Fruit fly (Drosophila melanogaster) whole organism: Measurements from ENCODE around the gene CG32447.

ENCODE experiments used
- CG8478 ChIP-seq: fragments of >200 bp; optimal IDR thresholded peaks from 2 replicates; lab custom pipeline; 2018; ENCODE audit warnings: inconsistent platforms
- Dll ChIP-seq: fragments of >200 bp; optimal IDR thresholded peaks from 2 replicates; lab custom pipeline; 2017
- pan ChIP-seq: fragments of >200 bp; optimal IDR thresholded peaks from 2 replicates; lab custom pipeline; 2017
- psq ChIP-seq: fragments of >200 bp; optimal IDR thresholded peaks from 2 replicates; lab custom pipeline; 2017

dm6 chr3L:21666880-21667279 lies 39.3 kb downstream of the CG32447 start, which contains the start of gene Cpr78E:
- TF ChIP-seq pan (lab: Kevin White, UChicago) (no peak), CG8478 (lab: Kevin White, UChicago) (no peak), psq (lab: Kevin White, UChicago) (no peak), Dll (lab: Kevin White, UChicago) (no peak)
